Worm (Caenorhabditis elegans) whole organism, midembryonic: ENCODE measurements around the gene srx-115.
A peak's percentile ranks its signal among the peaks of the same experiment; 100 is the strongest.

Source experiments
- T22C8.4 ChIP-seq: fragments of 200-800 bp; sonication (Bioruptor generic); IDR thresholded peaks from 2 replicates; pipeline ENCODE4 v1.3.6; 2022; ENCODE audit warnings: missing genetic modification characterization, missing compliant biosample characterization
- cog-1 ChIP-seq: sonication (generic microtip); optimal IDR thresholded peaks from 2 replicates; lab custom pipeline; 2016; ENCODE audit warnings: missing genetic modification characterization, missing compliant biosample characterization
- flt-1 ChIP-seq: fragments of 200-800 bp; sonication (Bioruptor generic); IDR thresholded peaks from 2 replicates; pipeline ENCODE4 v1.3.6; 2022; ENCODE audit warnings: missing genetic modification characterization, missing compliant biosample characterization
- klf-2 ChIP-seq: fragments of 200-800 bp; sonication (Bioruptor generic); conservative IDR thresholded peaks from 2 replicates; pipeline ENCODE4 v1.3.6; 2022; ENCODE audit warnings: missing genetic modification reagents, missing genetic modification characterization, missing compliant biosample characterization
- med-1 ChIP-seq: sonication (generic microtip); optimal IDR thresholded peaks from 2 replicates; lab custom pipeline; 2017; ENCODE audit warnings: missing genetic modification characterization, mild to moderate bottlenecking, missing compliant biosample characterization, antibody characterized with exemption, missing genetic modification reagents; ENCODE audit not compliant: insufficient read depth
- ref-1 ChIP-seq: fragments of 200-800 bp; sonication (Bioruptor generic); conservative IDR thresholded peaks from 2 replicates; pipeline ENCODE4 v1.3.6; 2022; ENCODE audit warnings: missing genetic modification reagents, missing genetic modification characterization, missing compliant biosample characterization
- tab-1 ChIP-seq: fragments of 200-800 bp; sonication (Bioruptor generic); IDR thresholded peaks from 2 replicates; pipeline ENCODE4 v1.3.6; 2022; ENCODE audit warnings: missing genetic modification characterization, missing compliant biosample characterization
- ztf-23 ChIP-seq: fragments of 200-800 bp; sonication (Bioruptor generic); IDR thresholded peaks from 2 replicates; pipeline ENCODE4 v1.3.6; 2022; ENCODE audit warnings: missing genetic modification reagents, missing genetic modification characterization, missing compliant biosample characterization
- ztf-29 ChIP-seq: fragments of 200-800 bp; sonication (Bioruptor generic); IDR thresholded peaks from 2 replicates; pipeline ENCODE4 v1.3.6; 2022; ENCODE audit warnings: missing genetic modification reagents, missing genetic modification characterization, missing compliant biosample characterization

srx-115 gene

ce11 chrV:8776270-8776669 is 4.6 kb downstream of the srx-115 start, which contains the start of gene B0507.1:
B0507.1 (plus strand) TSS chrV:8776570.
- no peak for TF ChIP-seq tab-1 (GFP tag; lab: Robert Waterston, UW)
- no peak for TF ChIP-seq flt-1
- no peak for TF ChIP-seq cog-1 (tag; lab: Kevin White, UChicago)

ce11 chrV:8781164-8781563 is 9.5 kb downstream of the srx-115 start:
- TF ChIP-seq ztf-29 (GFP tag; lab: Robert Waterston, UW) (no peak), klf-2 (GFP tag; lab: Robert Waterston, UW) (no peak), ztf-23 (no peak), flt-1 (no peak), ref-1 (GFP tag; lab: Robert Waterston, UW) (no peak), med-1 (GFP tag; lab: Kevin White, UChicago) (no peak), tab-1 (GFP tag; lab: Robert Waterston, UW) (no peak), T22C8.4 (GFP tag; lab: Robert Waterston, UW) (no peak), cog-1 (tag; lab: Kevin White, UChicago) (no peak)

ce11 chrV:8782112-8782511 is 10.4 kb downstream of the srx-115 start:
- TF ChIP-seq ztf-23 (no peak), med-1 (GFP tag; lab: Kevin White, UChicago) (no peak), tab-1 (GFP tag; lab: Robert Waterston, UW) (no peak), ref-1 (GFP tag; lab: Robert Waterston, UW) (no peak), cog-1 (tag; lab: Kevin White, UChicago) (no peak), flt-1 (no peak), T22C8.4 (GFP tag; lab: Robert Waterston, UW) (no peak), klf-2 (GFP tag; lab: Robert Waterston, UW) (no peak)

- TF ChIP-seq klf-2 (GFP tag; lab: Robert Waterston, UW), result no peak
- no peak for TF ChIP-seq tab-1 (GFP tag; lab: Robert Waterston, UW)
- TF ChIP-seq flt-1, result no peak
Observed at ce11 chrV:8784485-8784884, 12.8 kb downstream of the srx-115 start.

- TF ChIP-seq cog-1 (tag; lab: Kevin White, UChicago) (peak; percentile 27), med-1 (GFP tag; lab: Kevin White, UChicago) (no peak), ztf-23 (peak; percentile 60), klf-2 (GFP tag; lab: Robert Waterston, UW) (no peak), ref-1 (GFP tag; lab: Robert Waterston, UW) (no peak), T22C8.4 (GFP tag; lab: Robert Waterston, UW) (no peak), tab-1 (GFP tag; lab: Robert Waterston, UW) (peak; percentile 70; the same call in 1 of the 2 replicates), ztf-29 (GFP tag; lab: Robert Waterston, UW) (peak; percentile 75), flt-1 (peak; percentile 73)
Observed at ce11 chrV:8785526-8785925, 13.8 kb downstream of the srx-115 start.

ce11 chrV:8786245-8786644 is 14.5 kb downstream of the srx-115 start, which contains the start of gene sup-37:
sup-37 (plus strand) TSS chrV:8786545.
- TF ChIP-seq ztf-23 (no peak), T22C8.4 (GFP tag; lab: Robert Waterston, UW) (no peak), ztf-29 (GFP tag; lab: Robert Waterston, UW) (no peak), klf-2 (GFP tag; lab: Robert Waterston, UW) (no peak), tab-1 (GFP tag; lab: Robert Waterston, UW) (no peak), cog-1 (tag; lab: Kevin White, UChicago) (no peak), med-1 (GFP tag; lab: Kevin White, UChicago) (no peak), flt-1 (no peak), ref-1 (GFP tag; lab: Robert Waterston, UW) (no peak)

- no peak for TF ChIP-seq klf-2 (GFP tag; lab: Robert Waterston, UW)
- no peak for TF ChIP-seq flt-1
- no peak for TF ChIP-seq T22C8.4 (GFP tag; lab: Robert Waterston, UW)
- TF ChIP-seq tab-1 (GFP tag; lab: Robert Waterston, UW), result no peak
- no peak for TF ChIP-seq med-1 (GFP tag; lab: Kevin White, UChicago)
- no peak for TF ChIP-seq ztf-23
Observed at ce11 chrV:8789345-8789744, 17.6 kb downstream of the srx-115 start.

ce11 chrV:8792814-8793213 is 21.1 kb downstream of the srx-115 start:
- TF ChIP-seq flt-1 (no peak), T22C8.4 (GFP tag; lab: Robert Waterston, UW) (peak; percentile 51)

- TF ChIP-seq klf-2 (GFP tag; lab: Robert Waterston, UW) (no peak), ztf-29 (GFP tag; lab: Robert Waterston, UW) (no peak), tab-1 (GFP tag; lab: Robert Waterston, UW) (no peak), med-1 (GFP tag; lab: Kevin White, UChicago) (no peak), ref-1 (GFP tag; lab: Robert Waterston, UW) (no peak), T22C8.4 (GFP tag; lab: Robert Waterston, UW) (no peak), flt-1 (no peak), cog-1 (tag; lab: Kevin White, UChicago) (no peak), ztf-23 (no peak)
Observed at ce11 chrV:8795499-8795898, 23.8 kb downstream of the srx-115 start.

ce11 chrV:8796246-8796645 is 24.5 kb downstream of the srx-115 start:
- TF ChIP-seq flt-1, result no peak
- TF ChIP-seq med-1 (GFP tag; lab: Kevin White, UChicago), result no peak
- TF ChIP-seq cog-1 (tag; lab: Kevin White, UChicago), result no peak
- TF ChIP-seq klf-2 (GFP tag; lab: Robert Waterston, UW), result no peak
- no peak for TF ChIP-seq ztf-23
- TF ChIP-seq tab-1 (GFP tag; lab: Robert Waterston, UW), result no peak
- no peak for TF ChIP-seq T22C8.4 (GFP tag; lab: Robert Waterston, UW)
- no peak for TF ChIP-seq ref-1 (GFP tag; lab: Robert Waterston, UW)
- TF ChIP-seq ztf-29 (GFP tag; lab: Robert Waterston, UW), result no peak
